Worm (Caenorhabditis elegans): ENCODE results near the gene C07B5.6.

The C07B5.6 gene

ce11 chrX:9509922-9510321 lies 8.9 kb upstream of the C07B5.6 start:
- TF ChIP-seq nhr-6 (tag; optimal IDR thresholded peaks at IDR 0.05): no peak
- TF ChIP-seq pqm-1 (tag; optimal IDR thresholded peaks at IDR 0.05): no peak
- TF ChIP-seq zip-2 (tag; optimal IDR thresholded peaks at IDR 0.05): no peak
- no peak for TF ChIP-seq ceh-32 (tag; optimal IDR thresholded peaks at IDR 0.05; ENCODE audit: poor library complexity)
- TF ChIP-seq tag-97 (GFP tag; IDR thresholded peaks at IDR 0.05): no peak
- no peak for TF ChIP-seq aha-1 (tag)
- TF ChIP-seq daf-8 (GFP tag; IDR thresholded peaks at IDR 0.05): no peak
- TF ChIP-seq ceh-28 (tag; optimal IDR thresholded peaks at IDR 0.05): no peak
- TF ChIP-seq nhr-28 (tag; optimal IDR thresholded peaks at IDR 0.05): no peak
- no peak for TF ChIP-seq daf-16 (GFP tag; optimal IDR thresholded peaks at IDR 0.05)
- no peak for TF ChIP-seq daf-16 (tag; optimal IDR thresholded peaks at IDR 0.05)

DNA sequence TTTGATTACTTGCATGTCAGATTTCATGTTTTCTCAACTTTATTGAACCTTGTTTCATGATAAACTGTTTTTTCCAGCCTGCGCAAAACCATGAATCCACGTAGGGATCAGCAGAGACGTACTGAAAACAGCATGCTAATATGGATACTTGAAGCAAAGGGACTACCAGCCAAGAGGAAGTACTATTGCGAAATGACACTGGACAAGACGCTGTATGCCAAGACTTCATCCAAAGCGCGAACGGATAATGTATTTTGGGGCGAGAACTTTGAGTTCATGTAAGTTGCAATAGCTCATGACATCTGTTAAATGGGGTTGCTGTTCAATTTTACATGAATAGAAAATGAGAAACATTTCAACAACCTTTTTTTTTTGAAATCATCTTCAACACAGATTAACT lies 8.4 kb upstream of the C07B5.6 start:
- TF ChIP-seq nhr-111 (GFP tag; optimal IDR thresholded peaks at IDR 0.05) (no peak), unc-39 (tag; optimal IDR thresholded peaks at IDR 0.05) (no peak), unc-62 (GFP tag; optimal IDR thresholded peaks at IDR 0.05 in 1 of 2) (peak in 1 of 2 experiments; percentile 72), unc-62 (tag; optimal IDR thresholded peaks at IDR 0.05) (no peak)

- no peak for TF ChIP-seq lin-15B (tag; optimal IDR thresholded peaks at IDR 0.05)
- no peak for TF ChIP-seq F44E2.7 (GFP tag; IDR thresholded peaks at IDR 0.05)
- TF ChIP-seq sdz-12 (GFP tag; optimal IDR thresholded peaks at IDR 0.05): no peak
- no peak for TF ChIP-seq daf-8 (GFP tag; IDR thresholded peaks at IDR 0.05)
- no peak for TF ChIP-seq daf-12 (tag; optimal IDR thresholded peaks at IDR 0.05)
- TF ChIP-seq skn-1 (tag; optimal IDR thresholded peaks at IDR 0.05): no peak
- TF ChIP-seq lsy-2 (tag; optimal IDR thresholded peaks at IDR 0.05): no peak
- TF ChIP-seq nhr-77 (tag; optimal IDR thresholded peaks at IDR 0.05): no peak
- TF ChIP-seq egl-43 (GFP tag; IDR thresholded peaks at IDR 0.05): no peak
- TF ChIP-seq jun-1 (tag; optimal IDR thresholded peaks at IDR 0.05): no peak
- TF ChIP-seq duxl-1 (tag; optimal IDR thresholded peaks at IDR 0.05; ENCODE audit: poor library complexity): no peak
- TF ChIP-seq madf-9 (GFP tag; conservative IDR thresholded peaks at IDR 0.05): no peak
- no peak for TF ChIP-seq dmd-9 (GFP tag; IDR thresholded peaks at IDR 0.05)
- no peak for TF ChIP-seq nhr-42 (GFP tag; IDR thresholded peaks at IDR 0.05)
- TF ChIP-seq Y5F2A.4 (GFP tag; optimal IDR thresholded peaks at IDR 0.05): no peak
These were observed 6.4 kb upstream of the C07B5.6 start for ce11 chrX:9512457-9512856.

DNA sequence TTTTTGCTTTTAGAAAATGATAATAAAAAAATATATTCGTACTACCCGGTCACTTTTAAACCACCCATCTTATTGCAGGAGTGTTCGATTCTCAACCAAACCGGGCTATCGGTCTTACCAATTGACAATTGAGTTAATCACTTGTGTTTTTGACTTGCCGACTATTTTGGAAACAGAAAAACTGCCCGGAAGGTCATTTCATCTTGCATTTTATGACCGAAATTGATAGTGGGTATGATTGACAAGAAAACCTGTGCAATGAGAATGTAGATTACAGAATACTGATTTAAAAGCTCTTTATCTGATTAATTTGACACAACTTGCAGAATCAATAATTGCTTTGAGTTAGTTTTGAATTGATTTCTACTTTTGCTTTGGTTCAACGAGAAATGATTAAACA lies 1.7 kb upstream of the C07B5.6 start, which contains the start of gene C07B5.2:
Gene C07B5.2, minus strand, starts transcription at position 101 of the 400 bp plus-strand sequence.
- TF ChIP-seq fos-1 (tag; optimal IDR thresholded peaks at IDR 0.05) (no peak), ztf-7 (tag; optimal IDR thresholded peaks at IDR 0.05) (no peak), unc-62 (GFP tag; optimal IDR thresholded peaks at IDR 0.05 in 1 of 2) (no peak), unc-62 (tag; optimal IDR thresholded peaks at IDR 0.05) (no peak), unc-39 (tag; optimal IDR thresholded peaks at IDR 0.05) (no peak), ztf-11 (tag; optimal IDR thresholded peaks at IDR 0.05) (no peak), mxl-2 (GFP tag; conservative IDR thresholded peaks at IDR 0.05) (no peak), duxl-1 (tag; optimal IDR thresholded peaks at IDR 0.05; ENCODE audit: poor library complexity) (no peak)

- no peak for TF ChIP-seq mdl-1 (tag; optimal IDR thresholded peaks at IDR 0.05)
- no peak for TF ChIP-seq nhr-11 (tag; optimal IDR thresholded peaks at IDR 0.05)
- no peak for TF ChIP-seq F49E8.2 (tag; optimal IDR thresholded peaks at IDR 0.05; ENCODE audit: borderline replicate concordance)
- no peak for TF ChIP-seq lin-38 (GFP tag; IDR thresholded peaks at IDR 0.05)
- no peak for TF ChIP-seq D1046.2 (GFP tag; IDR thresholded peaks at IDR 0.05)
- TF ChIP-seq nhr-10 (tag; optimal IDR thresholded peaks at IDR 0.05): no peak
- no peak for TF ChIP-seq mxl-2 (GFP tag; conservative IDR thresholded peaks at IDR 0.05)
- no peak for TF ChIP-seq vab-7 (GFP tag; IDR thresholded peaks at IDR 0.05)
- TF ChIP-seq Y5F2A.4 (GFP tag; optimal IDR thresholded peaks at IDR 0.05): no peak
- TF ChIP-seq daf-8 (GFP tag; IDR thresholded peaks at IDR 0.05): no peak
- TF ChIP-seq aha-1 (tag): no peak
- no peak for TF ChIP-seq dmd-8 (GFP tag; IDR thresholded peaks at IDR 0.05)
- no peak for TF ChIP-seq ZK337.2 (GFP tag; IDR thresholded peaks at IDR 0.05)
- TF ChIP-seq fkh-10 (GFP tag; optimal IDR thresholded peaks at IDR 0.05): no peak
- TF ChIP-seq saeg-2 (GFP tag; IDR thresholded peaks at IDR 0.05): no peak
- TF ChIP-seq dmd-6 (GFP tag; IDR thresholded peaks at IDR 0.05): no peak
- TF ChIP-seq lin-15B (tag; optimal IDR thresholded peaks at IDR 0.05): no peak
These were observed 4.3 kb downstream of the C07B5.6 start, which contains the start of gene C07B5.3 for ce11 chrX:9523118-9523517. Gene C07B5.3, minus strand, starts transcription at chrX:9523218.

Measured in whole organism, L4 larva.